Worm (Caenorhabditis elegans) whole organism, early embryonic: ENCODE data around the gene Y43C5B.3.

ENCODE experiments used
- B0310.2 ChIP-seq: sonication (generic microtip); optimal IDR thresholded peaks from 2 replicates; lab custom pipeline; 2016; ENCODE audit warnings: mild to moderate bottlenecking, missing genetic modification characterization, missing compliant biosample characterization
- F13C5.2 ChIP-seq: sonication (generic microtip); optimal IDR thresholded peaks from 2 replicates; lab custom pipeline; 2017; ENCODE audit warnings: mild to moderate bottlenecking, missing genetic modification characterization, inconsistent platforms, missing compliant biosample characterization
- aly-1 ChIP-seq: sonication (generic microtip); optimal IDR thresholded peaks from 2 replicates; lab custom pipeline; 2016; ENCODE audit warnings: missing genetic modification characterization, missing compliant biosample characterization
- ama-1 ChIP-seq: fragments of 150-350 bp; optimal IDR thresholded peaks from 2 replicates; lab custom pipeline; 2014
- ceh-13 ChIP-seq: fragments of 200-800 bp; sonication (Bioruptor generic); optimal IDR thresholded peaks from 2 replicates; lab custom pipeline; 2018; ENCODE audit warnings: mild to moderate bottlenecking, missing genetic modification characterization, missing compliant biosample characterization
- ceh-36 ChIP-seq: sonication (generic microtip); optimal IDR thresholded peaks from 2 replicates; lab custom pipeline; 2016; ENCODE audit warnings: missing genetic modification characterization, inconsistent platforms, missing compliant biosample characterization
- ets-7 ChIP-seq: sonication (generic microtip); optimal IDR thresholded peaks from 2 replicates; lab custom pipeline; 2016; ENCODE audit warnings: missing genotype, missing genetic modification characterization, missing compliant biosample characterization
- flt-1 ChIP-seq: fragments of 200-800 bp; sonication (Bioruptor generic); IDR thresholded peaks from 2 replicates; pipeline ENCODE4 v1.3.6; 2022; ENCODE audit warnings: missing genetic modification characterization, missing compliant biosample characterization
- hmbx-1 ChIP-seq: sonication (generic microtip); optimal IDR thresholded peaks from 2 replicates; lab custom pipeline; 2016; ENCODE audit warnings: mild to moderate bottlenecking, missing genetic modification characterization, missing compliant biosample characterization
- hmg-4 ChIP-seq: fragments of 200-800 bp; sonication (Bioruptor generic); optimal IDR thresholded peaks from 2 replicates; lab custom pipeline; 2018; ENCODE audit warnings: mild to moderate bottlenecking, missing genetic modification characterization, missing compliant biosample characterization
- hnd-1 ChIP-seq: sonication (generic microtip); optimal IDR thresholded peaks from 2 replicates; lab custom pipeline; 2016; ENCODE audit warnings: missing genetic modification characterization, missing compliant biosample characterization
- pes-1 ChIP-seq: fragments of 200-800 bp; sonication (Bioruptor generic); IDR thresholded peaks from 2 replicates; pipeline ENCODE4 v1.3.6; 2022; ENCODE audit warnings: missing genetic modification reagents, missing genetic modification characterization, missing compliant biosample characterization
- scrt-1 ChIP-seq: fragments of 200-800 bp; sonication (Bioruptor generic); IDR thresholded peaks from 2 replicates; pipeline ENCODE4 v1.3.6; 2022; ENCODE audit warnings: missing genetic modification characterization, missing compliant biosample characterization
- sea-1 ChIP-seq: fragments of 200-800 bp; sonication (Bioruptor generic); conservative IDR thresholded peaks from 2 replicates; pipeline ENCODE4 v1.3.6; 2022; ENCODE audit warnings: missing genetic modification characterization, missing compliant biosample characterization
- tbx-11 ChIP-seq: fragments of 200-800 bp; sonication (Bioruptor generic); IDR thresholded peaks from 2 replicates; pipeline ENCODE4 v1.3.6; 2022; ENCODE audit warnings: missing genetic modification characterization, missing compliant biosample characterization
- tbx-37 ChIP-seq: fragments of 200-800 bp; sonication (Bioruptor generic); conservative IDR thresholded peaks from 2 replicates; pipeline ENCODE4 v1.3.6; 2022; ENCODE audit warnings: missing genetic modification reagents, missing genetic modification characterization, missing compliant biosample characterization
- tra-4 ChIP-seq: sonication (generic microtip); optimal IDR thresholded peaks from 2 replicates; lab custom pipeline; 2017; ENCODE audit warnings: missing genetic modification characterization, missing compliant biosample characterization

Y43C5B.3 gene

DNA sequence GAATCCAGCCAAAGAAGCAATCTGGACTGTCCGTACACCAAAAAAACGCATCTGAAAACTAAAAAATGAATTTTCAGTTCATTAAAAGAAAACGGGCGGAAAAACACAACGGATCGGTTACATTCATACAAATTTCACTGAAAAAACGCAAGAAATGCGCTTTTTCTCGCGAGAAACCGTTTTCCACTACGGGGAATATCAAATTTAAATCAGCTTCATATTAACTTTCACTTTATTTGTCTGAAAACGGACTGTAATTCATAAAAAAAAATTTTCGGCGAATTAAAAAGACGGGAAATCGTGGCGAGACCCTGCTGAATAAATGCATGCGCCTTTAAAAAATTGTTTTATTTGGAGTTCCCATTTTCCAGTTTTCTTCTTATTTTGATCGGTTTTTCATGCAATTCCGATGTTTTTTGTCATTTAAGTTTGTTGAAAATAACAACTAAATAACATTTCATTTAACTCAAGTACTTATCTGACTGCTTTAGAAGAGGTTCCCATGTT lies 17.4 kb downstream of the Y43C5B.3 start, which contains the start of gene pges-2:
pges-2 (minus strand) TSS at position 51 of the 507 bp plus-strand sequence.
- TF ChIP-seq scrt-1 (GFP tag; lab: Robert Waterston, UW) (no peak), B0310.2 (tag; lab: Kevin White, UChicago) (no peak), aly-1 (no peak), tbx-11 (no peak), ets-7 (tag; lab: Kevin White, UChicago) (no peak), pes-1 (no peak), ceh-13 (GFP tag; lab: Kevin White, UChicago) (no peak), hmg-4 (GFP tag; lab: Kevin White, UChicago) (no peak), ama-1 (lab: Kevin White, UChicago) (no peak), F13C5.2 (no peak)

- TF ChIP-seq scrt-1 (GFP tag; lab: Robert Waterston, UW) = no peak
- no peak for TF ChIP-seq ceh-36 (tag; lab: Kevin White, UChicago)
- TF ChIP-seq F13C5.2 = no peak
- no peak for TF ChIP-seq pes-1
- no peak for TF ChIP-seq ets-7 (tag; lab: Kevin White, UChicago)
- no peak for TF ChIP-seq aly-1
- no peak for TF ChIP-seq hmg-4 (GFP tag; lab: Kevin White, UChicago)
These were observed 17.9 kb downstream of the Y43C5B.3 start, which contains the start of gene iars-1 for ce11 chrIV:10368326-10368725. Gene iars-1, plus strand, starts transcription at chrIV:10368601.

ce11 chrIV:10373772-10374288 lies 23.4 kb downstream of the Y43C5B.3 start, which contains the start of gene mpz-5:
Gene mpz-5, minus strand, starts transcription at chrIV:10373822.
- TF ChIP-seq ceh-36 (tag; lab: Kevin White, UChicago) (peak; percentile 13), flt-1 (no peak), hmg-4 (GFP tag; lab: Kevin White, UChicago) (peak; percentile 26), tbx-11 (no peak), F13C5.2 (peak; percentile 65), pes-1 (no peak; the same call in 1 of the 2 replicates)

DNA sequence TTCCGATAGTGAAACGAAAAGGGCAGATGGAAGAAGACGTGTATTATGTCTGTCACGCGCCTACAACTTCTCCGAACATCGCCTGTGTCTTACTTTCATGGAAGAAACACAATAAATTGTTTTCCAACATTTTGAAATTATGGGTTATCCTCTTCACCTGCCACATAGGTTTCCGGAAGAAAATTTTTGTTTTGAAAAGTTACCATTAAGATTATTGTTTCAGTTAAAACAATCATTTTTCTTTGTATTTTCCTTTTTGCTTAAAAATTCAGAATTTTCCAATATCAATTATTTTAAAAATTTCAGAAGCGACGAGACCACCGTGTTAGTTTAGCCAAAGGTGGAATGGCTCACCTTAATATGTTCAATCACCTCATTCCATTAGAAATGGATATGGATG lies 24.2 kb downstream of the Y43C5B.3 start, which contains the start of gene mask-1:
mask-1 (plus strand) TSS at position 301 of the 400 bp plus-strand sequence.
- TF ChIP-seq pes-1 = no peak
- TF ChIP-seq ceh-36 (tag; lab: Kevin White, UChicago) = no peak
- no peak for TF ChIP-seq aly-1
- TF ChIP-seq hmbx-1 = no peak
- no peak for TF ChIP-seq ama-1 (lab: Kevin White, UChicago)
- no peak for TF ChIP-seq hnd-1
- no peak for TF ChIP-seq tra-4 (tag; lab: Kevin White, UChicago)
- TF ChIP-seq ceh-13 (GFP tag; lab: Kevin White, UChicago) = no peak
- TF ChIP-seq hmg-4 (GFP tag; lab: Kevin White, UChicago) = no peak

DNA sequence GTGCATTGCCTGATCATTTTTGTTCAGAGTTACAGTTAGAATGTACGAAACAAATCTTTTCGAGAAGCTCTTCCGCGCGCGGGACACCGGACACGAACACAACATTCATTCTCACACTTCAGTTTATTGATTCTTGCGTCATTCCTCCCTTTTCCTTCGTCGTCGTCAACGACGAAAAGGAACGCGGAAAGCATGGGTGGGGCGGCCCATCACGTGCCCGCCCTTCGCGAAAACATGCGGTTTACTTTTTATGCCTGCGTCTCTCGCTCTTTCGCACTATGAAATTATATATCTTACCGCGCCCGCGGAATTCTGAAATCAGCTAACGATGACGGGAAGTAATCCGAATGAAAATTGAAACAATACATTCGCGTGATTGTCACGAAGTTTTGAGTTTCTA lies 30.2 kb downstream of the Y43C5B.3 start:
- TF ChIP-seq hmg-4 (GFP tag; lab: Kevin White, UChicago) (peak; percentile 37), F13C5.2 (peak; percentile 4), tbx-37 (GFP tag; lab: Robert Waterston, UW) (no peak; the same call in 1 of the 2 replicates)

DNA sequence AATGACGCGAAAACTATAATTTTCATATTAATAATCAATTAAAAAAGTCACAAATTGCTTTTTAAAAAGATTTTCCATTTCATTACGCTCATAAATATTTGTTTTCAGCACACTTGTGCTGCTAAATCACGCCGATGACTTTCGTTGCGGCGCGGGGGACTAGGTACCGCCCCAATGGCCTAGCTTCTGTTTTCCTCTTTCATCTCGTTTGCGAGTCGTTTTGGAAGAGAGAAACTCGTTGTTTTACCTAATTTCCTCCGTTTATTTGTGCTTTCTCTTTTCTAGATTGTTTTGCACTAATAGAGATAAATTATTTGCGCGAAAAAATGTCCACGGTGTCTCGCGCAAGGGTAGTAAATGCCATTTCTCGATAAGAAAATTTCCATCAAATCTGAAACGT lies 30.6 kb downstream of the Y43C5B.3 start:
- TF ChIP-seq tbx-11 (no peak), ceh-36 (tag; lab: Kevin White, UChicago) (no peak), tra-4 (tag; lab: Kevin White, UChicago) (no peak), F13C5.2 (no peak), ets-7 (tag; lab: Kevin White, UChicago) (no peak), flt-1 (no peak), pes-1 (no peak)

DNA sequence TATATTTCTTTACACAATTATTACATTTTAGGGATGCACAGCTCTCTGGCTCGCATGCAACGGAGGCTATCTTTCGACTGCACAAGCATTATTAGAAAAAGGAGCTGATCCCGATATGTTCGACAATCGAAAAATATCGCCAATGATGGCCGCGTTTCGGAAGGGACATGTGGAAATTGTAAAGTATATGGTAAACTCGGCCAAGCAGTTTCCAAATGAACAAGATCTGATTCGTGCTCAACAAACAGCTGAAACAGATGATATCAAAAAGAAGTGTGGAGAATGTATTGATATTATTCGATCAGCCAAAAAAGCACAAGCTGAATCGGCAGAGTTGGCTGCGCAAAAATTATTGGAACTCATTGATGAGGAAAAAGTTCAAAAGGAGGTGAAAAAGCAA lies 32.5 kb downstream of the Y43C5B.3 start:
- TF ChIP-seq B0310.2 (tag; lab: Kevin White, UChicago) (no peak), hnd-1 (no peak), hmbx-1 (no peak), tbx-37 (GFP tag; lab: Robert Waterston, UW) (no peak), tbx-11 (no peak), flt-1 (no peak), ets-7 (tag; lab: Kevin White, UChicago) (no peak), hmg-4 (GFP tag; lab: Kevin White, UChicago) (no peak), ceh-36 (tag; lab: Kevin White, UChicago) (no peak), tra-4 (tag; lab: Kevin White, UChicago) (no peak), ceh-13 (GFP tag; lab: Kevin White, UChicago) (no peak), aly-1 (no peak)

ce11 chrIV:10387113-10387512 lies 36.7 kb downstream of the Y43C5B.3 start, which contains the start of gene nfu-1:
Gene nfu-1, plus strand, starts transcription at chrIV:10387413.
- TF ChIP-seq ceh-36 (tag; lab: Kevin White, UChicago) (no peak), F13C5.2 (no peak), hnd-1 (no peak), B0310.2 (tag; lab: Kevin White, UChicago) (no peak), ceh-13 (GFP tag; lab: Kevin White, UChicago) (no peak), pes-1 (no peak), scrt-1 (GFP tag; lab: Robert Waterston, UW) (no peak), tra-4 (tag; lab: Kevin White, UChicago) (no peak), sea-1 (GFP tag; lab: Robert Waterston, UW) (no peak), hmbx-1 (no peak), tbx-37 (GFP tag; lab: Robert Waterston, UW) (no peak), hmg-4 (GFP tag; lab: Kevin White, UChicago) (no peak), tbx-11 (no peak), aly-1 (no peak)
